Fruit fly (Drosophila melanogaster) whole organism, embryonic: Measurements from ENCODE around the gene CG13059.

ENCODE experiments used
- Abd-B ChIP-seq: fragments of 200-800 bp; sonication (Bioruptor generic); optimal IDR thresholded peaks from 2 replicates; lab custom pipeline; 2018; ENCODE audit warnings: missing biosample characterization, mild to moderate bottlenecking, missing genetic modification characterization, moderate library complexity
- BEAF-32 ChIP-seq: fragments of 200-800 bp; sonication (Bioruptor generic); optimal IDR thresholded peaks from 3 replicates; lab custom pipeline; 2017; ENCODE audit warnings: missing biosample characterization, missing genetic modification characterization, mild to moderate bottlenecking, moderate library complexity, missing genetic modification reagents
- Bteb2 ChIP-seq: fragments of 200-800 bp; sonication (Bioruptor generic); optimal IDR thresholded peaks from 2 replicates; lab custom pipeline; 2016; ENCODE audit warnings: missing biosample characterization, missing genetic modification characterization
- CG10543 ChIP-seq: fragments of 200-800 bp; sonication (Bioruptor generic); optimal IDR thresholded peaks from 3 replicates; lab custom pipeline; 2017; ENCODE audit warnings: missing biosample characterization, mild to moderate bottlenecking, missing genetic modification characterization, moderate library complexity
- CG11398 ChIP-seq: fragments of 200-800 bp; sonication (Bioruptor generic); optimal IDR thresholded peaks from 2 replicates; lab custom pipeline; 2016; ENCODE audit warnings: missing biosample characterization, missing genetic modification characterization
- CG12744 ChIP-seq: fragments of 200-800 bp; sonication (Bioruptor generic); optimal IDR thresholded peaks from 2 replicates; lab custom pipeline; 2016; ENCODE audit warnings: missing biosample characterization, missing genetic modification characterization
- CG13775 ChIP-seq: fragments of 200-800 bp; sonication (Bioruptor generic); optimal IDR thresholded peaks from 3 replicates; lab custom pipeline; 2017; ENCODE audit warnings: missing biosample characterization, mild to moderate bottlenecking, missing genetic modification characterization
- CG14860 ChIP-seq: fragments of 200-800 bp; sonication (Bioruptor generic); IDR thresholded peaks from 3 replicates; pipeline ENCODE4 v1.3.6; 2022; ENCODE audit warnings: missing biosample characterization, missing genetic modification characterization; ENCODE audit not compliant: partially characterized antibody
- CG16815 ChIP-seq: fragments of 200-800 bp; sonication (Bioruptor generic); optimal IDR thresholded peaks from 3 replicates; lab custom pipeline; 2017; ENCODE audit warnings: missing biosample characterization, mild to moderate bottlenecking, missing genetic modification characterization
- CG16863 ChIP-seq: fragments of 200-800 bp; sonication (Bioruptor generic); optimal IDR thresholded peaks from 3 replicates; lab custom pipeline; 2016; ENCODE audit warnings: missing biosample characterization, missing genetic modification characterization
- CG17328 ChIP-seq: fragments of 200-800 bp; sonication (Bioruptor generic); IDR thresholded peaks from 2 replicates; pipeline ENCODE4 v1.3.6; 2022; ENCODE audit warnings: missing biosample characterization, missing genetic modification characterization
- CG1832 ChIP-seq: fragments of 200-800 bp; sonication (Bioruptor generic); optimal IDR thresholded peaks from 2 replicates; lab custom pipeline; 2017; ENCODE audit warnings: missing biosample characterization, mild to moderate bottlenecking, missing genetic modification characterization, inconsistent platforms
- CG2116 ChIP-seq: fragments of 200-800 bp; sonication (Bioruptor generic); optimal IDR thresholded peaks from 3 replicates; lab custom pipeline; 2018; ENCODE audit warnings: missing biosample characterization, mild to moderate bottlenecking, missing genetic modification characterization
- CG33213 ChIP-seq: fragments of 200-800 bp; sonication (Bioruptor generic); optimal IDR thresholded peaks from 3 replicates; lab custom pipeline; 2016; ENCODE audit warnings: missing biosample characterization, missing genetic modification characterization
- CG34422 ChIP-seq: fragments of 200-800 bp; sonication (Bioruptor generic); IDR thresholded peaks from 3 replicates; pipeline ENCODE4 v1.3.6; 2022; ENCODE audit warnings: missing biosample characterization, missing genetic modification characterization
- CG3726 ChIP-seq: fragments of 200-800 bp; sonication (Bioruptor generic); IDR thresholded peaks from 3 replicates; pipeline ENCODE4, ENCODE4 v1.3.6; 2022; ENCODE audit warnings: missing biosample characterization, missing genetic modification characterization
- CG3838 ChIP-seq: fragments of 200-800 bp; sonication (Bioruptor generic); optimal IDR thresholded peaks from 3 replicates; lab custom pipeline; 2016; ENCODE audit warnings: missing biosample characterization, missing genetic modification characterization
- CG4617 ChIP-seq: fragments of 200-800 bp; sonication (Bioruptor generic); optimal IDR thresholded peaks from 3 replicates; lab custom pipeline; 2016; ENCODE audit warnings: missing biosample characterization, missing genetic modification characterization, borderline replicate concordance
- CoRest ChIP-seq: fragments of 200-800 bp; sonication (Bioruptor generic); optimal IDR thresholded peaks from 3 replicates; lab custom pipeline; 2018; ENCODE audit warnings: missing biosample characterization, mild to moderate bottlenecking, missing genetic modification characterization, moderate library complexity
- Eip74EF ChIP-seq, 2 experiments: fragments of 200-800 bp in 1 of 2; fragments of >200 bp in 1 of 2; sonication (Bioruptor generic) in 1 of 2; optimal IDR thresholded peaks; 2 replicates each; lab custom pipeline; 2017 to 2019; ENCODE audit warnings: missing biosample characterization in 2 of 2, missing genetic modification characterization in 2 of 2, mild to moderate bottlenecking in 1 of 2, moderate library complexity in 1 of 2
- Elba2 ChIP-seq: fragments of 200-800 bp; sonication (Bioruptor generic); optimal IDR thresholded peaks from 3 replicates; lab custom pipeline; 2016; ENCODE audit warnings: missing biosample characterization, missing genetic modification characterization
- Fer1 ChIP-seq: fragments of 200-800 bp; sonication (Bioruptor generic); optimal IDR thresholded peaks from 2 replicates; lab custom pipeline; 2017; ENCODE audit warnings: missing biosample characterization, mild to moderate bottlenecking, missing genetic modification characterization
- Lhr ChIP-seq: fragments of 200-800 bp; sonication (Bioruptor generic); optimal IDR thresholded peaks from 3 replicates; lab custom pipeline; 2017; ENCODE audit warnings: mild to moderate bottlenecking, missing biosample characterization, missing genetic modification reagents, missing genetic modification characterization
- Mes4 ChIP-seq: fragments of 200-800 bp; sonication (Bioruptor generic); optimal IDR thresholded peaks from 2 replicates; lab custom pipeline; 2016; ENCODE audit warnings: missing biosample characterization, missing genetic modification characterization
- NC2β ChIP-seq: fragments of 200-800 bp; sonication (Bioruptor generic); optimal IDR thresholded peaks from 2 replicates; lab custom pipeline; 2016; ENCODE audit warnings: missing biosample characterization, missing genetic modification characterization
- Side ChIP-seq: fragments of 200-800 bp; sonication (Bioruptor generic); optimal IDR thresholded peaks from 2 replicates; lab custom pipeline; 2016; ENCODE audit warnings: missing biosample characterization, missing genetic modification characterization
- Sox100B ChIP-seq: fragments of 200-800 bp; sonication (Bioruptor generic); optimal IDR thresholded peaks from 3 replicates; lab custom pipeline; 2018; ENCODE audit warnings: missing biosample characterization, mild to moderate bottlenecking, missing genetic modification characterization
- Usf ChIP-seq: fragments of 200-800 bp; sonication (Bioruptor generic); optimal IDR thresholded peaks from 2 replicates; lab custom pipeline; 2017; ENCODE audit warnings: missing genotype, missing biosample characterization, missing genetic modification characterization
- ash1 ChIP-seq: fragments of 200-800 bp; sonication (Bioruptor generic); optimal IDR thresholded peaks from 2 replicates; lab custom pipeline; 2018; ENCODE audit warnings: missing biosample characterization, mild to moderate bottlenecking, missing genetic modification characterization
- bcd ChIP-seq: fragments of 200-800 bp; sonication (Bioruptor generic); optimal IDR thresholded peaks from 2 replicates; lab custom pipeline; 2017; ENCODE audit warnings: missing biosample characterization, mild to moderate bottlenecking, missing genetic modification characterization
- chif ChIP-seq, 2 experiments: fragments of 200-800 bp; sonication (Bioruptor generic); optimal IDR thresholded peaks; 3 replicates each; lab custom pipeline; 2016; ENCODE audit warnings: missing biosample characterization in 2 of 2, missing genetic modification characterization in 2 of 2
- da ChIP-seq: fragments of 200-800 bp; sonication (Bioruptor generic); optimal IDR thresholded peaks from 2 replicates; lab custom pipeline; 2016; ENCODE audit warnings: missing biosample characterization, missing genetic modification characterization
- dimm ChIP-seq: fragments of 200-800 bp; sonication (Bioruptor generic); IDR thresholded peaks from 2 replicates; pipeline ENCODE4 v1.3.6; 2022; ENCODE audit warnings: missing biosample characterization, missing genetic modification characterization
- disco-r ChIP-seq: fragments of 200-800 bp; sonication (Bioruptor generic); optimal IDR thresholded peaks from 2 replicates; lab custom pipeline; 2016; ENCODE audit warnings: missing biosample characterization, missing genetic modification characterization
- dysf ChIP-seq: fragments of 200-800 bp; sonication (Bioruptor generic); IDR thresholded peaks from 3 replicates; pipeline ENCODE4 v1.3.6; 2022; ENCODE audit warnings: missing biosample characterization, missing genetic modification characterization
- emc ChIP-seq: fragments of 200-800 bp; sonication (Bioruptor generic); optimal IDR thresholded peaks from 2 replicates; lab custom pipeline; 2016; ENCODE audit warnings: missing biosample characterization, missing genetic modification characterization
- fd3F ChIP-seq: fragments of 200-800 bp; sonication (Bioruptor generic); optimal IDR thresholded peaks from 2 replicates; lab custom pipeline; 2018; ENCODE audit warnings: missing biosample characterization, mild to moderate bottlenecking, missing genetic modification characterization, moderate library complexity
- grau ChIP-seq: fragments of 200-800 bp; optimal IDR thresholded peaks from 3 replicates; lab custom pipeline; 2019; ENCODE audit warnings: missing biosample characterization, mild to moderate bottlenecking, missing genetic modification characterization, moderate library complexity
- kni ChIP-seq: fragments of 200-800 bp; sonication (Bioruptor generic); optimal IDR thresholded peaks from 3 replicates; lab custom pipeline; 2017; ENCODE audit warnings: mild to moderate bottlenecking, missing biosample characterization, missing genetic modification reagents, missing genetic modification characterization
- lov ChIP-seq, 2 experiments: fragments of 200-800 bp in 1 of 2; fragments of >200 bp in 1 of 2; sonication (Bioruptor generic) in 1 of 2; IDR thresholded peaks in 1 of 2; optimal IDR thresholded peaks in 1 of 2; 2 replicates in 1 of 2; 3 replicates in 1 of 2; pipeline versions ENCODE4 v1.3.6 to Lab custom; 2017 to 2022; ENCODE audit warnings: missing biosample characterization in 1 of 2, missing genetic modification characterization in 1 of 2
- nau ChIP-seq: fragments of 200-800 bp; sonication (Bioruptor generic); optimal IDR thresholded peaks from 3 replicates; lab custom pipeline; 2017; ENCODE audit warnings: missing biosample characterization, mild to moderate bottlenecking, missing genetic modification characterization, missing genetic modification reagents
- pan ChIP-seq, 4 experiments: fragments of >200 bp in 3 of 4; fragments of 200-800 bp in 1 of 4; sonication (Bioruptor generic) in 1 of 4; optimal IDR thresholded peaks in 3 of 4; IDR thresholded peaks in 1 of 4; 2 replicates each; pipeline versions ENCODE4 v1.3.6 to Lab custom; 2017 to 2022; ENCODE audit warnings: missing biosample characterization in 2 of 4, missing genetic modification characterization in 2 of 4, mixed read lengths in 1 of 4
- pzg ChIP-seq: fragments of 200-800 bp; sonication (Bioruptor generic); optimal IDR thresholded peaks from 3 replicates; lab custom pipeline; 2018; ENCODE audit warnings: missing biosample characterization, mild to moderate bottlenecking, missing genetic modification characterization, moderate library complexity
- ranshi ChIP-seq: fragments of 200-800 bp; sonication (Bioruptor generic); IDR thresholded peaks from 2 replicates; pipeline ENCODE4 v1.3.6; 2022; ENCODE audit warnings: missing biosample characterization, missing genetic modification characterization
- so ChIP-seq: fragments of 200-800 bp; sonication (Bioruptor generic); IDR thresholded peaks from 3 replicates; pipeline ENCODE4 v1.3.6; 2022; ENCODE audit warnings: missing biosample characterization, missing genetic modification characterization
- sr ChIP-seq: fragments of 200-800 bp; sonication (Bioruptor generic); IDR thresholded peaks from 3 replicates; pipeline ENCODE4 v1.3.6; 2022; ENCODE audit warnings: missing biosample characterization, missing genetic modification characterization
- trem ChIP-seq: fragments of 200-800 bp; optimal IDR thresholded peaks from 3 replicates; lab custom pipeline; 2019; ENCODE audit warnings: missing biosample characterization, mild to moderate bottlenecking, missing genetic modification characterization, moderate library complexity
- vnd ChIP-seq: fragments of 200-800 bp; sonication (Bioruptor generic); IDR thresholded peaks from 3 replicates; pipeline ENCODE4 v1.3.6; 2022; ENCODE audit warnings: missing biosample characterization, missing genetic modification characterization; ENCODE audit not compliant: partially characterized antibody
- zen2 ChIP-seq: fragments of 200-800 bp; sonication (Bioruptor generic); IDR thresholded peaks from 3 replicates; pipeline ENCODE4 v1.3.6; 2022; ENCODE audit warnings: missing biosample characterization, missing genetic modification characterization; ENCODE audit not compliant: partially characterized antibody

The CG13059 gene

dm6 chr3L:16289067-16289466 lies 34.4 kb upstream of the CG13059 start (continued):
- TF ChIP-seq pan (optimal IDR thresholded peaks at IDR 0.05; lab: Kevin White, UChicago) (no peak), pan (GFP tag; optimal IDR thresholded peaks at IDR 0.05 in 1 of 2, IDR thresholded peaks at IDR 0.05 in 1 of 2) (peak in 1 of 2 experiments; percentile 37), Mes4 (GFP tag; lab: Kevin White, UChicago) (no peak), CG17328 (GFP tag; lab: Robert Waterston, UW) (peak; percentile 44; the same call in 1 of the 2 replicates), Eip74EF (GFP tag; optimal IDR thresholded peaks at IDR 0.05; lab: Kevin White, UChicago) (no peak), CG16863 (GFP tag; lab: Kevin White, UChicago) (no peak), CG34422 (GFP tag; lab: Robert Waterston, UW) (peak; percentile 50; the same call in 1 of the 3 replicates), CG33213 (GFP tag; lab: Kevin White, UChicago) (no peak), Lhr (GFP tag; lab: Kevin White, UChicago) (no peak), CG3838 (GFP tag; lab: Kevin White, UChicago) (no peak), NC2β (no peak), disco-r (GFP tag; lab: Kevin White, UChicago) (no peak), sr (GFP tag; lab: Robert Waterston, UW) (no peak; the same call in 2 of the 3 replicates), CG2116 (GFP tag; lab: Kevin White, UChicago) (no peak), emc (no peak), CG4617 (GFP tag; lab: Kevin White, UChicago) (no peak), CG12744 (GFP tag; lab: Kevin White, UChicago) (no peak), nau (GFP tag; lab: Kevin White, UChicago) (no peak), Sox100B (GFP tag; lab: Kevin White, UChicago) (no peak), Side (GFP tag; lab: Kevin White, UChicago) (no peak), CG14860 (GFP tag; lab: Robert Waterston, UW) (no peak), trem (no peak), CG10543 (no peak), CoRest (tag; lab: Kevin White, UChicago) (peak; percentile 20), CG1832 (GFP tag; lab: Kevin White, UChicago) (no peak), fd3F (GFP tag; lab: Kevin White, UChicago) (peak; percentile 36), grau (tag; lab: Kevin White, UChicago) (no peak), CG3726 (GFP tag; lab: Robert Waterston, UW) (no peak), Usf (GFP tag; lab: Kevin White, UChicago) (no peak), BEAF-32 (GFP tag; lab: Kevin White, UChicago) (no peak), Bteb2 (no peak), pzg (GFP tag; lab: Kevin White, UChicago) (no peak), vnd (GFP tag; lab: Robert Waterston, UW) (no peak), CG16815 (no peak), bcd (GFP tag; lab: Kevin White, UChicago) (no peak), Abd-B (no peak), ranshi (GFP tag; lab: Robert Waterston, UW) (0 out of 2 replicates have a peak, but pooled peaks have one; percentile 28), chif (GFP tag; optimal IDR thresholded peaks at IDR 0.05; lab: Kevin White, UChicago) (no peak), zen2 (GFP tag; lab: Robert Waterston, UW) (no peak), kni (no peak), ash1 (GFP tag; lab: Kevin White, UChicago) (no peak), dimm (GFP tag; lab: Robert Waterston, UW) (no peak), CG11398 (no peak), Fer1 (GFP tag; lab: Kevin White, UChicago) (no peak), CG13775 (GFP tag; lab: Kevin White, UChicago) (peak; percentile 11), da (GFP tag; lab: Kevin White, UChicago) (no peak), so (GFP tag; lab: Robert Waterston, UW) (peak; percentile 58; the same call in 2 of the 3 replicates), Elba2 (no peak), lov (optimal IDR thresholded peaks at IDR 0.05; lab: Kevin White, UChicago) (no peak), lov (GFP tag; IDR thresholded peaks at IDR 0.05; lab: Robert Waterston, UW) (no peak), dysf (GFP tag; lab: Robert Waterston, UW) (peak; percentile 61; the same call in 2 of the 3 replicates)
